Worm (Caenorhabditis elegans): ENCODE data around the gene Y81B9A.1.

Y81B9A.1 gene

ce11 chrX:9208933-9209332 lies 16.7 kb downstream of the Y81B9A.1 start:
- TF ChIP-seq pqm-1 (tag; optimal IDR thresholded peaks at IDR 0.05): no peak
- no peak for TF ChIP-seq pros-1 (tag; optimal IDR thresholded peaks at IDR 0.05)
- no peak for TF ChIP-seq zip-5 (tag; optimal IDR thresholded peaks at IDR 0.05)
- TF ChIP-seq unc-55 (GFP tag; optimal IDR thresholded peaks at IDR 0.05): no peak
- TF ChIP-seq ceh-45 (GFP tag; IDR thresholded peaks at IDR 0.05): no peak
- no peak for TF ChIP-seq sox-2 (GFP tag; IDR thresholded peaks at IDR 0.05)
- no peak for TF ChIP-seq rnt-1 (tag; optimal IDR thresholded peaks at IDR 0.05)
- TF ChIP-seq ceh-22 (tag; optimal IDR thresholded peaks at IDR 0.05): no peak
- no peak for TF ChIP-seq Y22D7AL.16 (tag; optimal IDR thresholded peaks at IDR 0.05)
- no peak for TF ChIP-seq lin-11 (tag; optimal IDR thresholded peaks at IDR 0.05)
- no peak for TF ChIP-seq ceh-31 (tag; optimal IDR thresholded peaks at IDR 0.05)
- no peak for TF ChIP-seq ceh-24 (tag; optimal IDR thresholded peaks at IDR 0.05)

ce11 chrX:9210086-9210485 lies 17.8 kb downstream of the Y81B9A.1 start:
- TF ChIP-seq hlh-8 (tag; optimal IDR thresholded peaks at IDR 0.05): no peak
- no peak for TF ChIP-seq ceh-14 (tag; optimal IDR thresholded peaks at IDR 0.05)
- TF ChIP-seq T23F11.4 (GFP tag; optimal IDR thresholded peaks at IDR 0.05): no peak
- TF ChIP-seq lim-6 (tag; optimal IDR thresholded peaks at IDR 0.05): no peak
- no peak for TF ChIP-seq unc-42 (tag; optimal IDR thresholded peaks at IDR 0.05)
- TF ChIP-seq pat-9 (tag; optimal IDR thresholded peaks at IDR 0.05): no peak
- TF ChIP-seq sdc-2 (tag; optimal IDR thresholded peaks at IDR 0.05): no peak
- TF ChIP-seq madf-2 (tag; optimal IDR thresholded peaks at IDR 0.05): no peak
- TF ChIP-seq mec-3 (tag; optimal IDR thresholded peaks at IDR 0.05; ENCODE audit: borderline replicate concordance): no peak
- no peak for TF ChIP-seq dve-1 (tag; optimal IDR thresholded peaks at IDR 0.05)
- no peak for TF ChIP-seq elt-4 (tag; optimal IDR thresholded peaks at IDR 0.05)
- TF ChIP-seq nfya-1 (tag; optimal IDR thresholded peaks at IDR 0.05): no peak
- no peak for TF ChIP-seq unc-3 (GFP tag; conservative IDR thresholded peaks at IDR 0.05)
- no peak for TF ChIP-seq unc-3 (tag; optimal IDR thresholded peaks at IDR 0.05)
- TF ChIP-seq tbx-2 (tag; optimal IDR thresholded peaks at IDR 0.05): no peak
- TF ChIP-seq ceh-34 (tag; optimal IDR thresholded peaks at IDR 0.05): no peak
- TF ChIP-seq ets-4 (tag; optimal IDR thresholded peaks at IDR 0.05): no peak
- TF ChIP-seq hlh-15 (tag; optimal IDR thresholded peaks at IDR 0.05): no peak

- no peak for TF ChIP-seq hlh-13 (GFP tag; optimal IDR thresholded peaks at IDR 0.05)
These were observed 20.4 kb downstream of the Y81B9A.1 start for ce11 chrX:9212675-9213074.

- TF ChIP-seq elt-2 (tag; optimal IDR thresholded peaks at IDR 0.05): peak; percentile 88
- no peak for TF ChIP-seq F13H6.1 (tag; optimal IDR thresholded peaks at IDR 0.05)
These were observed 21.7 kb downstream of the Y81B9A.1 start, which contains the start of gene C35B8.3 for ce11 chrX:9213873-9214341. C35B8.3 (plus strand) TSS chrX:9213923.

- TF ChIP-seq unc-55 (GFP tag; optimal IDR thresholded peaks at IDR 0.05): peak; percentile 32
- TF ChIP-seq ceh-18 (tag; optimal IDR thresholded peaks at IDR 0.05): peak; percentile 11
- TF ChIP-seq pha-2 (tag; optimal IDR thresholded peaks at IDR 0.05): peak; percentile 60
- TF ChIP-seq ets-4 (tag; optimal IDR thresholded peaks at IDR 0.05): no peak
- TF ChIP-seq T23F11.4 (GFP tag; optimal IDR thresholded peaks at IDR 0.05): peak; percentile 18
- no peak for TF ChIP-seq ceh-22 (tag; optimal IDR thresholded peaks at IDR 0.05)
- TF ChIP-seq pha-4 (tag; optimal IDR thresholded peaks at IDR 0.05): no peak
- TF ChIP-seq ref-2 (tag; optimal IDR thresholded peaks at IDR 0.05): peak; percentile 52
- TF ChIP-seq fkh-6 (tag; optimal IDR thresholded peaks at IDR 0.05): no peak
- no peak for TF ChIP-seq sox-4 (tag; optimal IDR thresholded peaks at IDR 0.05)
- TF ChIP-seq pax-1 (tag; optimal IDR thresholded peaks at IDR 0.05): peak; percentile 1
- TF ChIP-seq ztf-16 (tag; optimal IDR thresholded peaks at IDR 0.05): peak; percentile 31
- TF ChIP-seq che-1 (tag; optimal IDR thresholded peaks at IDR 0.05): peak; percentile 60
- peak; percentile 73 for TF ChIP-seq sdc-2 (tag; optimal IDR thresholded peaks at IDR 0.05)
- TF ChIP-seq mec-3 (tag; optimal IDR thresholded peaks at IDR 0.05; ENCODE audit: borderline replicate concordance): no peak
- TF ChIP-seq ceh-19 (GFP tag; optimal IDR thresholded peaks at IDR 0.05): peak; percentile 1
- TF ChIP-seq nfya-1 (tag; optimal IDR thresholded peaks at IDR 0.05): peak; percentile 46
- peak; percentile 10 for TF ChIP-seq ceh-34 (tag; optimal IDR thresholded peaks at IDR 0.05)
- peak; percentile 57 for TF ChIP-seq elt-2 (tag; optimal IDR thresholded peaks at IDR 0.05)
- TF ChIP-seq tbx-2 (tag; optimal IDR thresholded peaks at IDR 0.05): peak; percentile 62
- no peak for TF ChIP-seq zip-5 (tag; optimal IDR thresholded peaks at IDR 0.05)
- TF ChIP-seq ama-1 (optimal IDR thresholded peaks at IDR 0.05): no peak
- TF ChIP-seq ceh-14 (tag; optimal IDR thresholded peaks at IDR 0.05): no peak
- TF ChIP-seq F13H6.1 (tag; optimal IDR thresholded peaks at IDR 0.05): no peak
- TF ChIP-seq ceh-31 (tag; optimal IDR thresholded peaks at IDR 0.05): peak; percentile 61
- peak; percentile 32 for TF ChIP-seq hlh-30 (tag; optimal IDR thresholded peaks at IDR 0.05; ENCODE audit: insufficient read depth)
These were observed 33.0 kb downstream of the Y81B9A.1 start for ce11 chrX:9225273-9225672.
